Worm (Caenorhabditis elegans): Measurements from ENCODE around the gene F43B10.1.

The F43B10.1 gene

ce11 chrX:16623269-16623668 is 39.4 kb downstream of the F43B10.1 start:
- no peak for TF ChIP-seq dmd-6 (GFP tag; IDR thresholded peaks at IDR 0.05)
- TF ChIP-seq mdl-1 (tag; optimal IDR thresholded peaks at IDR 0.05), result no peak
- no peak for TF ChIP-seq jun-1 (tag; optimal IDR thresholded peaks at IDR 0.05)
- peak; percentile 16 for TF ChIP-seq aha-1 (tag)
- no peak for TF ChIP-seq unc-130 (GFP tag; optimal IDR thresholded peaks at IDR 0.05)
- TF ChIP-seq unc-62 (GFP tag; optimal IDR thresholded peaks at IDR 0.05 in 1 of 2), result peak in 1 of 2 experiments; percentile 64
- TF ChIP-seq unc-62 (tag; optimal IDR thresholded peaks at IDR 0.05), result no peak
- TF ChIP-seq F10B5.3 (tag; optimal IDR thresholded peaks at IDR 0.05), result no peak

DNA sequence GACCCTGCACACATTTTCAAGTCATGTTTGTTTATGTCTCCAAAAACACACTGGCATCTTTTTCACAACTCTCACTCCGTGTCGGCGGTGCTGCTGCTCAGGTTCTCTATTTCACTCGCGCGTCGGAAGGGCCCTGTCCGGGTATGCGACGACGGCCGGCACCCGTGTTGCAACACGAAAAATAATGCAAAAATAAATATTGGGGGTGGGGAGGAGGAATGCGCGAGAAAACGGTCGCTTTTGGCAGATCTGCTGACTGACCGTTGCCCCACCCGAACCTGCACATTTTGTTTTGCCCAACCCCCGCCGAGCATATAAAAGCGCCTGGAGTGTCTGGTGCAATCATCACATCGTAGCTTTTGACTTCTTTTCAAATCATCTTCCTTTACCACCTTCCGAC is 41.2 kb downstream of the F43B10.1 start, which contains the start of gene cpg-19:
cpg-19 (plus strand) TSS at position 341 of the 400 bp plus-strand sequence.
- 0 out of 2 replicates have a peak, but pooled peaks have one; percentile 14 for TF ChIP-seq nhr-42 (GFP tag; IDR thresholded peaks at IDR 0.05)
- no peak for TF ChIP-seq aha-1 (tag)
- TF ChIP-seq set-16 (GFP tag; IDR thresholded peaks at IDR 0.05), result peak; percentile 60

ce11 chrX:16619158-16619557 is 43.5 kb downstream of the F43B10.1 start:
- TF ChIP-seq php-3 (GFP tag; IDR thresholded peaks at IDR 0.05) (peak; percentile 17; the same call in 1 of the 2 replicates), F37D6.2 (tag; optimal IDR thresholded peaks at IDR 0.05) (no peak), aha-1 (tag) (peak; percentile 79), ama-1 (optimal IDR thresholded peaks at IDR 0.05) (no peak), ceh-20 (GFP tag; IDR thresholded peaks at IDR 0.05) (peak; percentile 59; the same call in 1 of the 2 replicates), hmg-1.1 (GFP tag; IDR thresholded peaks at IDR 0.05) (0 out of 2 replicates have a peak, but pooled peaks have one; percentile 23), lin-38 (GFP tag; IDR thresholded peaks at IDR 0.05) (peak; percentile 71), cey-2 (tag; optimal IDR thresholded peaks at IDR 0.05; ENCODE audit: borderline replicate concordance, insufficient read depth) (no peak), spr-1 (tag; optimal IDR thresholded peaks at IDR 0.05) (peak; percentile 15), F26F4.8 (GFP tag; conservative IDR thresholded peaks at IDR 0.05) (peak; percentile 74), nhr-11 (tag; optimal IDR thresholded peaks at IDR 0.05) (no peak), duxl-1 (tag; optimal IDR thresholded peaks at IDR 0.05; ENCODE audit: poor library complexity) (peak; percentile 83), ceh-28 (tag; optimal IDR thresholded peaks at IDR 0.05) (no peak), nhr-48 (tag; optimal IDR thresholded peaks at IDR 0.05) (peak; percentile 51), F10B5.3 (tag; optimal IDR thresholded peaks at IDR 0.05) (peak; percentile 17), Y75B8A.6 (GFP tag; IDR thresholded peaks at IDR 0.05) (no peak), F49E8.2 (tag; optimal IDR thresholded peaks at IDR 0.05; ENCODE audit: borderline replicate concordance) (peak; percentile 33), nhr-102 (tag; optimal IDR thresholded peaks at IDR 0.05) (peak; percentile 32), dmd-6 (GFP tag; IDR thresholded peaks at IDR 0.05) (peak; percentile 35), mxl-2 (GFP tag; conservative IDR thresholded peaks at IDR 0.05) (peak; percentile 31; the same call in 1 of the 2 replicates), dmd-8 (GFP tag; IDR thresholded peaks at IDR 0.05) (peak; percentile 75; the same call in 1 of the 2 replicates), zag-1 (tag; optimal IDR thresholded peaks at IDR 0.05) (no peak), unc-62 (GFP tag; optimal IDR thresholded peaks at IDR 0.05 in 1 of 2) (no peak), unc-62 (tag; optimal IDR thresholded peaks at IDR 0.05) (no peak), R02D3.7 (tag; optimal IDR thresholded peaks at IDR 0.05) (no peak), lim-7 (GFP tag; IDR thresholded peaks at IDR 0.05) (peak; percentile 84), unc-130 (GFP tag; optimal IDR thresholded peaks at IDR 0.05) (peak; percentile 54), ceh-82 (tag; optimal IDR thresholded peaks at IDR 0.05) (no peak), dmd-9 (GFP tag; IDR thresholded peaks at IDR 0.05) (0 out of 2 replicates have a peak, but pooled peaks have one; percentile 48), tra-1 (GFP tag; IDR thresholded peaks at IDR 0.05) (peak; percentile 71), D1046.2 (GFP tag; IDR thresholded peaks at IDR 0.05) (no peak), dve-1 (tag; optimal IDR thresholded peaks at IDR 0.05; ENCODE audit: insufficient read depth) (peak; percentile 49), mes-2 (tag; optimal IDR thresholded peaks at IDR 0.05; ENCODE audit: poor library complexity, severe bottlenecking) (peak; percentile 44), vab-7 (GFP tag; IDR thresholded peaks at IDR 0.05) (peak; percentile 69), lin-13 (GFP tag; optimal IDR thresholded peaks at IDR 0.05) (peak; percentile 53), lin-1 (GFP tag; IDR thresholded peaks at IDR 0.05) (no peak), nhr-25 (tag; optimal IDR thresholded peaks at IDR 0.05; ENCODE audit: borderline replicate concordance, insufficient read depth) (no peak), mxl-3 (GFP tag; optimal IDR thresholded peaks at IDR 0.05) (no peak), madf-9 (GFP tag; conservative IDR thresholded peaks at IDR 0.05) (peak; percentile 60; the same call in 1 of the 2 replicates), hlh-11 (tag; optimal IDR thresholded peaks at IDR 0.05) (peak; percentile 21), snpc-1.2 (GFP tag; IDR thresholded peaks at IDR 0.05) (peak; percentile 83)

All from whole organism, L4 larva.